Worm (Caenorhabditis elegans) whole organism, mixed stage, embryonic: ENCODE measurements around the gene hach-1.

ENCODE experiments used
- M03D4.4 ChIP-seq: sonication (generic microtip); optimal IDR thresholded peaks from 2 replicates; lab custom pipeline; 2017; ENCODE audit warnings: mild to moderate bottlenecking, missing genetic modification characterization, missing compliant biosample characterization
- bed-3 ChIP-seq: fragments of 200-800 bp; sonication (Bioruptor generic); optimal IDR thresholded peaks from 3 replicates; lab custom pipeline; 2018; ENCODE audit warnings: mild to moderate bottlenecking, missing genetic modification characterization, moderate library complexity, missing compliant biosample characterization
- blmp-1 ChIP-seq: fragments of 150-350 bp; optimal IDR thresholded peaks from 2 replicates; lab custom pipeline; 2014; ENCODE audit warnings: missing biosample characterization, missing genetic modification characterization
- ceh-39 ChIP-seq: fragments of 150-350 bp; optimal IDR thresholded peaks from 2 replicates; lab custom pipeline; 2014; ENCODE audit warnings: missing biosample characterization, missing genetic modification characterization
- ceh-43 ChIP-seq: fragments of 200-800 bp; sonication (Bioruptor generic); optimal IDR thresholded peaks from 2 replicates; lab custom pipeline; 2018; ENCODE audit warnings: mild to moderate bottlenecking, missing genetic modification characterization, moderate library complexity, missing compliant biosample characterization
- ceh-83 ChIP-seq: fragments of 200-800 bp; sonication (Bioruptor generic); optimal IDR thresholded peaks from 2 replicates; lab custom pipeline; 2018; ENCODE audit warnings: mild to moderate bottlenecking, missing genetic modification characterization, missing compliant biosample characterization
- ces-1 ChIP-seq: fragments of 150-350 bp; optimal IDR thresholded peaks from 2 replicates; lab custom pipeline; 2014; ENCODE audit warnings: missing biosample characterization, missing genetic modification reagents, missing genetic modification characterization
- cnd-1 ChIP-seq: fragments of 200-800 bp; sonication (Bioruptor generic); optimal IDR thresholded peaks from 2 replicates; lab custom pipeline; 2018; ENCODE audit warnings: mild to moderate bottlenecking, missing genetic modification characterization, missing compliant biosample characterization
- drap-1 ChIP-seq: fragments of 200-800 bp; sonication (Bioruptor generic); optimal IDR thresholded peaks from 3 replicates; lab custom pipeline; 2018; ENCODE audit warnings: mild to moderate bottlenecking, missing genetic modification characterization, missing compliant biosample characterization
- elt-1 ChIP-seq: sonication (generic microtip); optimal IDR thresholded peaks from 2 replicates; lab custom pipeline; 2017; ENCODE audit warnings: missing genetic modification characterization, mild to moderate bottlenecking, missing compliant biosample characterization, antibody characterized with exemption, moderate library complexity, borderline replicate concordance; ENCODE audit not compliant: insufficient read depth
- elt-3 ChIP-seq: fragments of 150-350 bp; optimal IDR thresholded peaks from 2 replicates; lab custom pipeline; 2014; ENCODE audit warnings: missing biosample characterization, missing genetic modification characterization
- flh-1 ChIP-seq: fragments of 200-800 bp; sonication (Bioruptor generic); optimal IDR thresholded peaks from 2 replicates; lab custom pipeline; 2018; ENCODE audit warnings: mild to moderate bottlenecking, missing genetic modification characterization, moderate library complexity, missing compliant biosample characterization
- ham-2 ChIP-seq: fragments of 200-800 bp; sonication (Bioruptor generic); optimal IDR thresholded peaks from 2 replicates; lab custom pipeline; 2018; ENCODE audit warnings: mild to moderate bottlenecking, missing genetic modification characterization, missing compliant biosample characterization
- hlh-1 ChIP-seq: fragments of 150-350 bp; optimal IDR thresholded peaks from 2 replicates; lab custom pipeline; 2014; ENCODE audit warnings: missing biosample characterization, missing genetic modification reagents, missing genetic modification characterization
- lin-13 ChIP-seq: fragments of 150-350 bp; optimal IDR thresholded peaks from 2 replicates; lab custom pipeline; 2014; ENCODE audit warnings: missing biosample characterization, missing genetic modification characterization
- lin-32 ChIP-seq: fragments of 200-800 bp; sonication (Bioruptor generic); optimal IDR thresholded peaks from 2 replicates; lab custom pipeline; 2018; ENCODE audit warnings: mild to moderate bottlenecking, missing genetic modification characterization, missing compliant biosample characterization
- lsy-2 ChIP-seq: fragments of 150-350 bp; optimal IDR thresholded peaks from 2 replicates; lab custom pipeline; 2014; ENCODE audit warnings: missing biosample characterization, missing genetic modification characterization
- mab-5 ChIP-seq: fragments of 150-350 bp; optimal IDR thresholded peaks from 2 replicates; lab custom pipeline; 2014; ENCODE audit warnings: missing biosample characterization, missing genetic modification characterization
- mep-1 ChIP-seq: fragments of 150-350 bp; optimal IDR thresholded peaks from 2 replicates; lab custom pipeline; 2017; ENCODE audit warnings: missing biosample characterization, missing genetic modification reagents, missing genetic modification characterization, inconsistent platforms
- mls-2 ChIP-seq: sonication (generic microtip); optimal IDR thresholded peaks from 2 replicates; lab custom pipeline; 2016; ENCODE audit warnings: mild to moderate bottlenecking, missing genetic modification characterization, moderate library complexity, missing compliant biosample characterization
- nhr-12 ChIP-seq: fragments of 150-350 bp; optimal IDR thresholded peaks from 2 replicates; lab custom pipeline; 2014; ENCODE audit warnings: missing biosample characterization, missing genetic modification characterization
- nhr-2 ChIP-seq: fragments of 150-350 bp; optimal IDR thresholded peaks from 2 replicates; lab custom pipeline; 2014; ENCODE audit warnings: missing biosample characterization, missing genetic modification characterization
- nhr-237 ChIP-seq: fragments of 150-350 bp; optimal IDR thresholded peaks from 2 replicates; lab custom pipeline; 2014; ENCODE audit warnings: missing biosample characterization, missing genetic modification characterization
- nhr-28 ChIP-seq: fragments of 150-350 bp; optimal IDR thresholded peaks from 2 replicates; lab custom pipeline; 2014; ENCODE audit warnings: missing biosample characterization, missing genetic modification characterization
- nhr-76 ChIP-seq: sonication (generic microtip); optimal IDR thresholded peaks from 2 replicates; lab custom pipeline; 2017; ENCODE audit warnings: missing biosample characterization, missing genetic modification characterization
- pha-4 ChIP-seq: fragments of 150-350 bp; optimal IDR thresholded peaks from 2 replicates; lab custom pipeline; 2018; ENCODE audit warnings: missing biosample characterization, missing genetic modification reagents, missing genetic modification characterization
- sem-2 ChIP-seq: fragments of 200-800 bp; sonication (Bioruptor generic); optimal IDR thresholded peaks from 2 replicates; lab custom pipeline; 2018; ENCODE audit warnings: mild to moderate bottlenecking, missing genetic modification characterization, missing compliant biosample characterization
- snpc-4 ChIP-seq: fragments of 150-350 bp; optimal IDR thresholded peaks from 2 replicates; lab custom pipeline; 2014; ENCODE audit warnings: missing biosample characterization, missing genetic modification characterization
- sptf-1 ChIP-seq: sonication (generic microtip); optimal IDR thresholded peaks from 2 replicates; lab custom pipeline; 2017; ENCODE audit warnings: mild to moderate bottlenecking, missing genetic modification characterization, moderate library complexity, missing compliant biosample characterization
- tbx-8 ChIP-seq: fragments of 200-800 bp; sonication (Bioruptor generic); optimal IDR thresholded peaks from 2 replicates; lab custom pipeline; 2018; ENCODE audit warnings: mild to moderate bottlenecking, missing genetic modification characterization, moderate library complexity, missing compliant biosample characterization
- unc-120 ChIP-seq: sonication (generic microtip); optimal IDR thresholded peaks from 2 replicates; lab custom pipeline; 2017; ENCODE audit warnings: missing genetic modification characterization, missing compliant biosample characterization; ENCODE audit not compliant: poor library complexity, severe bottlenecking
- unc-39 ChIP-seq: fragments of 150-350 bp; optimal IDR thresholded peaks from 2 replicates; lab custom pipeline; 2014; ENCODE audit warnings: missing biosample characterization, missing genetic modification characterization
- unc-62 ChIP-seq: fragments of 150-350 bp; optimal IDR thresholded peaks from 2 replicates; lab custom pipeline; 2014; ENCODE audit warnings: missing biosample characterization, missing genetic modification reagents, missing genetic modification characterization
- zip-8 ChIP-seq: fragments of 150-350 bp; optimal IDR thresholded peaks from 2 replicates; lab custom pipeline; 2014; ENCODE audit warnings: missing biosample characterization, missing genetic modification characterization
- ztf-11 ChIP-seq: fragments of 150-350 bp; optimal IDR thresholded peaks from 2 replicates; lab custom pipeline; 2014; ENCODE audit warnings: missing biosample characterization, missing genetic modification characterization

Gene hach-1

DNA sequence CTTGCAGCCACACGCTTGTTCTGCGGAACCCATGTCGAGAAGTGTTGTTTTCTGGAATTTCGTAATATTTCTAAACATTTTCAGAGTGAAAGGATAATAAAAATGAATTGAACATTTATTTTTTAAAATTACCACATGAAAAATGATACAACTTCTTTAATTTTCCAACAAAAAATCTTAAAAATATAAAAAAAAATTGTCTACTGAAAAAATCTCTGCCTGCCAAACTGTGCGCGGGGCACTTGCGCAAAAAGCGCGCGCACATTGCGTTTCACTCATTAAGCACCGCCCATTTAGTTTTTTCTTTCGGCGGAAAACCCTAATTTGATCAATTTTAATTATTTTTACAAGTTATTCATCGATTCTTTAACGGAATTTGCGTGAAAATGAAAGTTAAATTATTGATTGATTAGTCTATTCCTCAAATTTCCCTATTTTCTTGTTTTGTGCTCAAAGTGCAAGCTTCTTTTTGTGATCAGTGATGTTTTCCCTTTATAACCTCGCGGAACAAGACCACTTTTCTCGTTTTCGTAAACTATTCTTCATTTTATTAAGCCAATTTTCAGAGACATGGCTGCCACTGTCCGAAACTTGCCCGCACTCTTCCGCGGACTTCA is at the start of gene hach-1, which contains the start of gene nmad-1:
Gene hach-1 (plus strand): TSS at position 567 of the 617 bp plus-strand sequence.
Gene nmad-1 (minus strand): TSS at position 51 of the 617 bp plus-strand sequence.
- TF ChIP-seq cnd-1 (peak; percentile 91), M03D4.4 (tag; lab: Kevin White, UChicago) (peak; percentile 95), unc-39 (tag; lab: Kevin White, UChicago) (no peak), tbx-8 (GFP tag; lab: Kevin White, UChicago) (peak; percentile 87), ces-1 (GFP tag; lab: Kevin White, UChicago) (peak; percentile 91), nhr-28 (no peak), nhr-76 (tag; lab: Kevin White, UChicago) (peak; percentile 33), lin-13 (tag; lab: Kevin White, UChicago) (peak; percentile 69), nhr-2 (tag; lab: Kevin White, UChicago) (no peak), elt-3 (tag; lab: Kevin White, UChicago) (no peak), ztf-11 (tag; lab: Kevin White, UChicago) (peak; percentile 67), zip-8 (tag; lab: Kevin White, UChicago) (no peak), sptf-1 (tag; lab: Kevin White, UChicago) (peak; percentile 98), mep-1 (tag; lab: Kevin White, UChicago) (peak; percentile 90), nhr-12 (no peak), unc-62 (GFP tag; lab: Kevin White, UChicago) (no peak), snpc-4 (tag; lab: Kevin White, UChicago) (no peak), bed-3 (GFP tag; lab: Kevin White, UChicago) (peak; percentile 85), mls-2 (tag; lab: Kevin White, UChicago) (peak; percentile 98), sem-2 (GFP tag; lab: Kevin White, UChicago) (peak; percentile 76), unc-120 (tag; lab: Kevin White, UChicago) (peak; percentile 93), ceh-39 (tag; lab: Kevin White, UChicago) (peak; percentile 41), pha-4 (tag; lab: Kevin White, UChicago) (no peak), nhr-237 (tag; lab: Kevin White, UChicago) (peak; percentile 24), hlh-1 (peak; percentile 71), mab-5 (tag; lab: Kevin White, UChicago) (peak; percentile 56), ceh-43 (peak; percentile 97), drap-1 (GFP tag; lab: Kevin White, UChicago) (peak; percentile 87), ceh-83 (peak; percentile 94), blmp-1 (peak; percentile 74), lin-32 (peak; percentile 36), lsy-2 (peak; percentile 64), elt-1 (peak; percentile 35), flh-1 (GFP tag; lab: Kevin White, UChicago) (peak; percentile 81), ham-2 (peak; percentile 64)
- TF ChIP-seq, all 35 proteins: peak for 26

DNA sequence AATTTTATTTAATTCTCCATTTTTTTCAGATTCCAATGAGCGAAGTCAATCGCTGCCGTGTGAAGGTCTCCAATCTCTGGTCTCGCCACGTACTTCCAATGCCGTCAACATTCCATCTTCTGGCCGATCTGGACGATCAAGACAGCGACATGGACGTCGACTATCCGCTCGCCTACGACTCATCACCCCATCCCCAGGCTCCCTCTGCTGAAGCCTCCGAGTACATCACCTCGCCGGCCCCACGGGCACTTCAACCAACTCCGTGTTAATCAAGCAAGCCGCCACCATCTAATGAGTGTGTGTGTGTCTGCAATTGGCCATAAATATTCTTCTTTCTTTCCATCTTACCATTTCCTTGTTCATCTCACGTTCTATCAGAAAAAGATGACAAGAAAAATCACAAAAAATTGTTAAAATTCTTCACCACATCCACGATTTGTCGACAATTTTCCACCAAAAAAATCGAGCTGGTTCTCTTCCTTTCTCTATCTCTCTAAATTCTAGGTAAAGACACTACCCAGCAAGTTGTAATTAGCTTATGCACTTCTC is 49.7 kb upstream of the hach-1 start:
- TF ChIP-seq lin-32 (no peak), ceh-43 (no peak), flh-1 (GFP tag; lab: Kevin White, UChicago) (no peak), zip-8 (tag; lab: Kevin White, UChicago) (no peak), nhr-12 (no peak), ztf-11 (tag; lab: Kevin White, UChicago) (no peak), lin-13 (tag; lab: Kevin White, UChicago) (no peak), ham-2 (no peak), hlh-1 (no peak), bed-3 (GFP tag; lab: Kevin White, UChicago) (no peak), sem-2 (GFP tag; lab: Kevin White, UChicago) (no peak), elt-3 (tag; lab: Kevin White, UChicago) (no peak), ceh-83 (no peak)
- TF ChIP-seq, all 35 proteins: peak for 0

DNA sequence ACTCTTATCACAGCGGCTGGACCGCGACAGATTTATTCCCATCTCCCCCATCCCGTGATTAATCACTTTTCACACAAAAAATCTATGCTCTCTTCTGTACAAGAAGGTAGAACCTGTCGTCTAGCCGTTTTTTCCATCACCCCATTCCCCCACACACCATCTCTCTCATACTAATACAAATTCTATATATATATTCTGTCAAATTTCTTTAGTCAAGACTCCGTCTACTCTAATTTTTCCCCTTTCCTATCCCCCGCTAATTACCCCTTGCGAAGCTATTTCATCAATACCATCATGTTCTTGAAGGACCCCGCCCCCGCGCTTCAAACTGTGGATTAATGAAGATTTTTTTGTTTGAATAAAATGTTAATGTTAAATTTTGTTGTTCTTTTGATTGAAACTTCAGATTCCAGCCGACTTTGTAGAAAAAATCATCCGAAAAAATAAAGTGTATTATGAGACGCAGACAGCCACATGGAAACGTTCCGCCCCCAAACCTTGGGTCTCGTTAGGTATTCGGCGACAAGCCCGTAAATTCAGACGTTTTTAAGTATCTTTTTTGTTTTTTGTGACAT is 49.1 kb upstream of the hach-1 start:
- no peak for TF ChIP-seq pha-4 (tag; lab: Kevin White, UChicago)
- no peak for TF ChIP-seq zip-8 (tag; lab: Kevin White, UChicago)
- peak; percentile 18 for TF ChIP-seq M03D4.4 (tag; lab: Kevin White, UChicago)
- no peak for TF ChIP-seq unc-120 (tag; lab: Kevin White, UChicago)
- TF ChIP-seq ceh-39 (tag; lab: Kevin White, UChicago) = no peak
- TF ChIP-seq flh-1 (GFP tag; lab: Kevin White, UChicago) = no peak
- TF ChIP-seq blmp-1 = no peak
